Worm (Caenorhabditis elegans) whole organism, L2 larva: ENCODE measurements around the gene osm-11.

ENCODE experiments used
- C34F6.9 ChIP-seq: fragments of 150-350 bp; optimal IDR thresholded peaks from 2 replicates; lab custom pipeline; 2014; ENCODE audit warnings: missing biosample characterization, missing genetic modification characterization
- F13H6.1 ChIP-seq: sonication (generic microtip); optimal IDR thresholded peaks from 2 replicates; lab custom pipeline; 2016; ENCODE audit warnings: missing genetic modification characterization, missing compliant biosample characterization
- Y55F3AM.14 ChIP-seq: fragments of 200-800 bp; sonication (Bioruptor generic); optimal IDR thresholded peaks from 2 replicates; lab custom pipeline; 2018; ENCODE audit warnings: mild to moderate bottlenecking, missing genetic modification characterization, missing compliant biosample characterization
- aly-2 ChIP-seq: fragments of 150-350 bp; optimal IDR thresholded peaks from 2 replicates; lab custom pipeline; 2014; ENCODE audit warnings: missing biosample characterization, missing genetic modification characterization
- ama-1 ChIP-seq: fragments of 150-350 bp; optimal IDR thresholded peaks from 2 replicates; lab custom pipeline; 2018; ENCODE audit warnings: inconsistent platforms
- blmp-1 ChIP-seq: sonication (generic microtip); optimal IDR thresholded peaks from 2 replicates; lab custom pipeline; 2017; ENCODE audit warnings: missing genetic modification characterization, mild to moderate bottlenecking, missing compliant biosample characterization, antibody characterized with exemption, moderate library complexity; ENCODE audit not compliant: insufficient read depth
- ceh-16 ChIP-seq: fragments of 150-350 bp; optimal IDR thresholded peaks from 2 replicates; lab custom pipeline; 2014; ENCODE audit warnings: missing biosample characterization, missing genetic modification characterization
- ceh-82 ChIP-seq: fragments of 150-350 bp; optimal IDR thresholded peaks from 2 replicates; lab custom pipeline; 2014; ENCODE audit warnings: missing biosample characterization, missing genetic modification characterization
- crh-2 ChIP-seq: sonication (generic microtip); optimal IDR thresholded peaks from 2 replicates; lab custom pipeline; 2017; ENCODE audit warnings: missing biosample characterization, missing genetic modification characterization
- elt-1 ChIP-seq: fragments of 150-350 bp; optimal IDR thresholded peaks from 2 replicates; lab custom pipeline; 2014; ENCODE audit warnings: missing biosample characterization, missing genetic modification characterization
- fos-1 ChIP-seq: fragments of 150-350 bp; optimal IDR thresholded peaks from 2 replicates; lab custom pipeline; 2014; ENCODE audit warnings: missing biosample characterization, missing genetic modification characterization
- gmeb-1 ChIP-seq: fragments of 150-350 bp; optimal IDR thresholded peaks from 2 replicates; lab custom pipeline; 2014; ENCODE audit warnings: missing biosample characterization, missing genetic modification characterization
- lin-11 ChIP-seq: fragments of 150-350 bp; sonication (generic microtip); optimal IDR thresholded peaks from 2 replicates; lab custom pipeline; 2014; ENCODE audit warnings: missing biosample characterization, missing genetic modification characterization, inconsistent platforms, mixed read lengths
- lin-13 ChIP-seq: fragments of 150-350 bp; optimal IDR thresholded peaks from 2 replicates; lab custom pipeline; 2014; ENCODE audit warnings: missing biosample characterization, missing genetic modification reagents, missing genetic modification characterization
- lsy-2 ChIP-seq, 2 experiments: fragments of 150-350 bp in 1 of 2; sonication (generic microtip) in 1 of 2; optimal IDR thresholded peaks; 2 replicates each; lab custom pipeline; 2014 to 2017; ENCODE audit warnings: missing biosample characterization in 2 of 2, missing genetic modification characterization in 2 of 2
- mab-5 ChIP-seq: fragments of 150-350 bp; optimal IDR thresholded peaks from 2 replicates; lab custom pipeline; 2014; ENCODE audit warnings: missing biosample characterization, missing genetic modification characterization
- mdl-1 ChIP-seq, 2 experiments: fragments of 150-350 bp in 1 of 2; sonication (generic microtip) in 1 of 2; optimal IDR thresholded peaks; 2 replicates each; lab custom pipeline; 2017; ENCODE audit warnings: missing biosample characterization in 2 of 2, missing genetic modification characterization in 2 of 2
- nhr-129 ChIP-seq: fragments of 150-350 bp; optimal IDR thresholded peaks from 2 replicates; lab custom pipeline; 2014; ENCODE audit warnings: missing biosample characterization, missing genetic modification characterization
- nhr-21 ChIP-seq: fragments of 150-350 bp; optimal IDR thresholded peaks from 2 replicates; lab custom pipeline; 2014; ENCODE audit warnings: missing biosample characterization, missing genetic modification characterization
- nhr-25 ChIP-seq: fragments of 150-350 bp; sonication (generic microtip); optimal IDR thresholded peaks from 3 replicates; lab custom pipeline; 2014; ENCODE audit warnings: missing biosample characterization, missing genetic modification characterization
- nhr-6 ChIP-seq: fragments of 150-350 bp; optimal IDR thresholded peaks from 2 replicates; lab custom pipeline; 2014; ENCODE audit warnings: missing biosample characterization, missing genetic modification characterization
- nhr-77 ChIP-seq: fragments of 150-350 bp; optimal IDR thresholded peaks from 2 replicates; lab custom pipeline; 2014; ENCODE audit warnings: missing biosample characterization, missing genetic modification characterization
- sem-4 ChIP-seq: fragments of 150-350 bp; optimal IDR thresholded peaks from 2 replicates; lab custom pipeline; 2014; ENCODE audit warnings: missing biosample characterization, missing genetic modification reagents, missing genetic modification characterization
- skn-1 ChIP-seq: sonication (generic microtip); optimal IDR thresholded peaks from 2 replicates; lab custom pipeline; 2017; ENCODE audit warnings: missing biosample characterization, missing genetic modification characterization
- sma-3 ChIP-seq: sonication (generic microtip); optimal IDR thresholded peaks from 2 replicates; lab custom pipeline; 2016; ENCODE audit warnings: missing genetic modification reagents, missing genetic modification characterization, missing compliant biosample characterization
- sma-9 ChIP-seq, 2 experiments: fragments of 150-350 bp in 1 of 2; sonication (generic microtip) in 1 of 2; optimal IDR thresholded peaks; 2 replicates each; lab custom pipeline; 2014 to 2016; ENCODE audit warnings: missing genetic modification characterization in 2 of 2, mild to moderate bottlenecking in 1 of 2, missing biosample characterization in 1 of 2, missing compliant biosample characterization in 1 of 2, missing genetic modification reagents in 1 of 2, moderate library complexity in 1 of 2
- snpc-4 ChIP-seq: fragments of 150-350 bp; optimal IDR thresholded peaks from 2 replicates; lab custom pipeline; 2014; ENCODE audit warnings: missing biosample characterization, missing genetic modification characterization
- unc-55 ChIP-seq: fragments of 150-350 bp; sonication (generic microtip); optimal IDR thresholded peaks from 3 replicates; lab custom pipeline; 2014; ENCODE audit warnings: missing biosample characterization, missing genetic modification reagents, missing genetic modification characterization
- unc-62 ChIP-seq: fragments of 150-350 bp; optimal IDR thresholded peaks from 2 replicates; lab custom pipeline; 2014; ENCODE audit warnings: missing biosample characterization, missing genetic modification reagents, missing genetic modification characterization
- zag-1 ChIP-seq: fragments of 150-350 bp; optimal IDR thresholded peaks from 2 replicates; lab custom pipeline; 2014; ENCODE audit warnings: missing biosample characterization, missing genetic modification characterization
- ztf-1 ChIP-seq: fragments of 200-800 bp; sonication (Bioruptor generic); conservative IDR thresholded peaks from 2 replicates; pipeline ENCODE4 v1.3.6; 2022; ENCODE audit warnings: missing genetic modification characterization, missing compliant biosample characterization
- ztf-11 ChIP-seq: sonication (generic microtip); optimal IDR thresholded peaks from 2 replicates; lab custom pipeline; 2017; ENCODE audit warnings: missing biosample characterization, missing genetic modification characterization

osm-11 gene

DNA sequence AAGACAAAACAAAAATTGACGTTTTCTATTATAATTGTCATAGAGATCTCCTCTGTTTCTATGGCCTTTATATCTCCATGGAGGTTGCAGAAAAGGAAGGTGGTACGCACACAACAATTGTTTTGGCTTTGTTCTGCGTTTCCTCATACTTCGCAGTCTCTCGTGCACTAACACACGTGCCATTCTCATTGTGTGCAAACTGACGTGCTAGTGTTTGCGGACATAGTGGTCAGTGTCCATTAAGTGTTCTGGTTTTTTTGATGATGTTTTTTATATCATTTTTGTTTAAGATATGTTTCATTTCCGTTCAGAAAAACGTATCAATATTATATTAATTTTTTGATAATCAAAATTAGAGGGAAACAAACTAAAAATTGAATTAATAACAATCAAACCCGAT lies 30.0 kb upstream of the osm-11 start, which contains the start of gene C36E6.2 (continued):
- TF ChIP-seq mdl-1 (tag; optimal IDR thresholded peaks at IDR 0.05; lab: Kevin White, UChicago) (peak; percentile 95 to 99), aly-2 (tag; lab: Kevin White, UChicago) (no peak), skn-1 (tag; lab: Kevin White, UChicago) (peak; percentile 16), crh-2 (peak; percentile 89), ceh-82 (tag; lab: Kevin White, UChicago) (no peak), nhr-77 (no peak), nhr-6 (tag; lab: Kevin White, UChicago) (peak; percentile 75), Y55F3AM.14 (GFP tag; lab: Kevin White, UChicago) (no peak), gmeb-1 (peak; percentile 58)
- TF ChIP-seq, all 48 proteins: peak for 20

DNA sequence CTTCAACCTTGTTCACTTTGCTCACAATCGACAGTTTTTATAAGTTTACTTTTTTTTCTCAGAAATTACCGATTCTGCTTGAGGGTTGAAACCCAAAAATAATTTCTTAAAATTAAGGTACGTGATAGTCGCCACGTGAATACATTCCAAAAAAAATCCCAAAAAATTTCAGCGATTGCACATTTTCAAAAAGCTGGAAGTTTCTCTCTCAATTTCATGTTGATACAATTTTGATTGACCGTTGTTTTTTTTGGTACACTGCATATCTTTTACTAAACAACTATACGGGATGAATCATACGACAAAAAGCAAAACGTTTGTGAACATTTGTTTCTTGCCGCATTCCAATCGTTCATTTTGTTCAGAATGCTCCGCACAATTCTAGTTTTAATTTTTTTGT lies 17.0 kb upstream of the osm-11 start, which contains the start of gene C36E6.8:
C36E6.8 (plus strand) TSS at position 301 of the 400 bp plus-strand sequence.
- no peak for TF ChIP-seq mab-5 (tag; lab: Kevin White, UChicago)

DNA sequence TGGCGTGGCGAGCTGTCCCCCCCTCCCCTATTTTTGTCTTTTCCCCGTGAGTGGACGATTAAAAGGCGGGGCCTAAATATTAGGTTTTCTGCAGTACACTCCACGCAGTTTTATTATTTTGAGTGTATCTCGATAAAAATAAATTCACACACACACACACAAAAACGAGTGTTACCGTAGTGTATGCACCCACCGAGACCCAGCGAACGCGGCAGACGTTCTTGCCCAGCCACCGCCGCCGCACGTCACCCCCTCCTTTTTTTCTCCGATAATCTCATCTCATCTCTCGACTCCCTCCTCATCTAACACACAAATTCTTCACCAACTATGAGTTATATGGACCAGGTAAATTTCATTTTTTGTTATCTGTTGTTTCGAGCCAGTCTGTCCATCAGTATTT lies 12.9 kb upstream of the osm-11 start, which contains the start of gene fubl-3:
fubl-3 (plus strand) TSS at position 212 of the 400 bp plus-strand sequence.
- TF ChIP-seq lin-11 (tag; lab: Kevin White, UChicago) (peak; percentile 16), F13H6.1 (tag; lab: Kevin White, UChicago) (peak; percentile 38), ceh-82 (tag; lab: Kevin White, UChicago) (no peak), nhr-21 (tag; lab: Kevin White, UChicago) (no peak), fos-1 (peak; percentile 25), ztf-1 (no peak), unc-55 (GFP tag; lab: Kevin White, UChicago) (peak; percentile 61), sma-3 (peak; percentile 16), snpc-4 (tag; lab: Kevin White, UChicago) (peak; percentile 63), lsy-2 (tag; optimal IDR thresholded peaks at IDR 0.05; lab: Kevin White, UChicago) (peak; percentile 53 to 94), aly-2 (tag; lab: Kevin White, UChicago) (no peak), C34F6.9 (tag; lab: Kevin White, UChicago) (peak; percentile 32), nhr-129 (tag; lab: Kevin White, UChicago) (peak; percentile 46), ceh-16 (tag; lab: Kevin White, UChicago) (peak; percentile 60)

DNA sequence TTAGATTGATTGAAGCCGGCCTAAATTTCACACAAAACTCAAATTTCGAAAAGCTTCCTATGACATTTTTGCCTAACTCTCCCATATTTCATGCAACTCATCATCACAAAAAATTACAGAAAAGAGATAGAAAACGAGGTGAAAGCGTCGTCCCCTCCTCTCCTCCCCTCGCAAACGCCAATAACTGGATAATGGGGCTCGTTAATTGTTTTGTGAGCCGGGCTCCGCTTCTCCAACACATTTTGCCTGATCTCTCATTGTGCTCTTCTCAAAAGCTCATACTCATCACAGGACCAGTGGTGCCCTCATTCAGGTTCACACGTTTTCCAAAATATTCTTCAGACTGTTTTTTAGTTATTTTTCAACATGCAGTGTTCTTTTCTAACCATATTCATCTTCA lies 7.4 kb upstream of the osm-11 start, which contains the start of gene pbo-6:
pbo-6 (plus strand) TSS at position 240 of the 400 bp plus-strand sequence.
- TF ChIP-seq ztf-11 (tag; lab: Kevin White, UChicago) = no peak

DNA sequence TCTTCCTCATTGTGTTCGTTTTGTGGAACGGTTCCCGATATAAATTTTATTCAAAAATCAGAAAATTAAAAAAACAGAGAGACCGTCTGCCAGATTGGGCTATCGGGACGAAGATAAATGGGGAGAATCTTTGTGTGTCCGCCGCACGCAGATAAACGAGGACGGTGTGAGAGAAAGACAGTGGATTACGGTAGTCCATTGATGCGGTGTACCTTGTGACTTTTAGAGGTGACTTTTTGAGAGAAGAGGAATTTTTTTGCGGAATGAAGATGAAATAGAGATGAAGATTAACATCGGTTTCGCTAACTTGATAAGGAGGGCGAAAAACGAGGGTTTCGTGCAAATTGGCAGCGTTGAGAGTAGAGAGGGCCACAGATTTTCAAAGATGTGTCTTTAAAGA lies 6.4 kb upstream of the osm-11 start:
- peak; percentile 12 for TF ChIP-seq blmp-1
- TF ChIP-seq nhr-129 (tag; lab: Kevin White, UChicago) = peak; percentile 30
- TF ChIP-seq sma-3 = peak; percentile 66
- peak in 1 of 2 experiments; percentile 85 for TF ChIP-seq lsy-2 (tag; optimal IDR thresholded peaks at IDR 0.05; lab: Kevin White, UChicago)
- peak; percentile 18 for TF ChIP-seq sem-4
- TF ChIP-seq nhr-25 (tag; lab: Kevin White, UChicago) = peak; percentile 47
- peak; percentile 80 for TF ChIP-seq elt-1 (tag; lab: Kevin White, UChicago)
- no peak for TF ChIP-seq zag-1 (tag; lab: Kevin White, UChicago)
- no peak for TF ChIP-seq lin-11 (tag; lab: Kevin White, UChicago)
- TF ChIP-seq crh-2 = peak; percentile 5
- no peak for TF ChIP-seq unc-62
- peak; percentile 41 for TF ChIP-seq nhr-6 (tag; lab: Kevin White, UChicago)
- peak; percentile 7 for TF ChIP-seq fos-1
- peak; percentile 78 for TF ChIP-seq ceh-16 (tag; lab: Kevin White, UChicago)
- TF ChIP-seq ama-1 = no peak
- TF ChIP-seq nhr-21 (tag; lab: Kevin White, UChicago) = peak; percentile 54
- TF ChIP-seq sma-9 (GFP tag; optimal IDR thresholded peaks at IDR 0.05; lab: Kevin White, UChicago) = peak; percentile 77
- no peak for TF ChIP-seq sma-9 (tag; optimal IDR thresholded peaks at IDR 0.05; lab: Kevin White, UChicago)
- no peak for TF ChIP-seq lin-13 (GFP tag; lab: Kevin White, UChicago)
- no peak for TF ChIP-seq ztf-1
- peak; percentile 19 for TF ChIP-seq gmeb-1
